Fruit fly (Drosophila melanogaster) whole organism, embryonic: Measurements from ENCODE around the gene Acp29AB.
A peak's percentile ranks its signal among the peaks of the same experiment; 100 is the strongest.

Experiments used
- Bteb2 ChIP-seq: fragments of 200-800 bp; sonication (Bioruptor generic); optimal IDR thresholded peaks from 2 replicates; lab custom pipeline; 2016; ENCODE audit warnings: missing biosample characterization, missing genetic modification characterization
- CG10431 ChIP-seq: fragments of 200-800 bp; sonication (Bioruptor generic); optimal IDR thresholded peaks from 3 replicates; lab custom pipeline; 2018; ENCODE audit warnings: missing biosample characterization, mild to moderate bottlenecking, missing genetic modification characterization
- CG10462 ChIP-seq: fragments of 200-800 bp; sonication (Bioruptor generic); optimal IDR thresholded peaks from 2 replicates; lab custom pipeline; 2016; ENCODE audit warnings: missing biosample characterization, missing genetic modification characterization
- CG13624 ChIP-seq: fragments of 200-800 bp; sonication (Bioruptor generic); optimal IDR thresholded peaks from 2 replicates; lab custom pipeline; 2016; ENCODE audit warnings: missing biosample characterization, missing genetic modification characterization
- CG15601 ChIP-seq: fragments of 200-800 bp; sonication (Bioruptor generic); optimal IDR thresholded peaks from 3 replicates; lab custom pipeline; 2019; ENCODE audit warnings: missing biosample characterization, mild to moderate bottlenecking, missing genetic modification characterization, moderate library complexity
- CG1603 ChIP-seq: fragments of 200-800 bp; sonication (Bioruptor generic); optimal IDR thresholded peaks from 2 replicates; lab custom pipeline; 2019; ENCODE audit warnings: missing biosample characterization, mild to moderate bottlenecking, missing genetic modification characterization, moderate library complexity
- CG17385 ChIP-seq: fragments of 200-800 bp; sonication (Bioruptor generic); optimal IDR thresholded peaks from 3 replicates; lab custom pipeline; 2018; ENCODE audit warnings: missing biosample characterization, mild to moderate bottlenecking, missing genetic modification characterization
- CG17912 ChIP-seq: fragments of 200-800 bp; sonication (Bioruptor generic); optimal IDR thresholded peaks from 2 replicates; lab custom pipeline; 2018; ENCODE audit warnings: missing biosample characterization, mild to moderate bottlenecking, missing genetic modification characterization
- CG18011 ChIP-seq: fragments of 200-800 bp; sonication (Bioruptor generic); optimal IDR thresholded peaks from 2 replicates; lab custom pipeline; 2017; ENCODE audit warnings: missing biosample characterization, missing genetic modification characterization, mild to moderate bottlenecking, moderate library complexity, missing genotype
- CG2678 ChIP-seq: fragments of 200-800 bp; sonication (Bioruptor generic); optimal IDR thresholded peaks from 3 replicates; lab custom pipeline; 2019; ENCODE audit warnings: missing biosample characterization, mild to moderate bottlenecking, missing genetic modification characterization, moderate library complexity
- CG2875 ChIP-seq: fragments of 200-800 bp; sonication (Bioruptor generic); optimal IDR thresholded peaks from 2 replicates; lab custom pipeline; 2017; ENCODE audit warnings: missing biosample characterization, mild to moderate bottlenecking, missing genetic modification characterization, missing genetic modification reagents
- CG6272 ChIP-seq: fragments of 200-800 bp; sonication (Bioruptor generic); IDR thresholded peaks from 2 replicates; pipeline ENCODE4 v1.3.6; 2022; ENCODE audit warnings: missing biosample characterization, missing genetic modification characterization
- CG7987 ChIP-seq: fragments of 200-800 bp; sonication (Bioruptor generic); optimal IDR thresholded peaks from 2 replicates; lab custom pipeline; 2018; ENCODE audit warnings: missing biosample characterization, mild to moderate bottlenecking, missing genetic modification characterization, moderate library complexity
- CG8359 ChIP-seq: fragments of 200-800 bp; sonication (Bioruptor generic); optimal IDR thresholded peaks from 2 replicates; lab custom pipeline; 2017; ENCODE audit warnings: missing biosample characterization, mild to moderate bottlenecking, missing genetic modification characterization, borderline replicate concordance
- CG8478 ChIP-seq: fragments of >200 bp; optimal IDR thresholded peaks from 2 replicates; lab custom pipeline; 2018
- CTCF ChIP-seq: fragments of 200-800 bp; sonication (Bioruptor generic); optimal IDR thresholded peaks from 2 replicates; lab custom pipeline; 2017; ENCODE audit warnings: missing biosample characterization, mild to moderate bottlenecking, missing genetic modification characterization, moderate library complexity
- D ChIP-seq, 2 experiments: fragments of 200-800 bp in 1 of 2; fragments of >200 bp in 1 of 2; sonication (Bioruptor generic) in 1 of 2; optimal IDR thresholded peaks; 2 replicates in 1 of 2; 3 replicates in 1 of 2; lab custom pipeline; 2017; ENCODE audit warnings: mild to moderate bottlenecking in 1 of 2, missing biosample characterization in 1 of 2, missing genetic modification characterization in 1 of 2, missing genetic modification reagents in 1 of 2
- D19A ChIP-seq: fragments of 200-800 bp; optimal IDR thresholded peaks from 3 replicates; lab custom pipeline; 2019; ENCODE audit warnings: missing biosample characterization, mild to moderate bottlenecking, missing genetic modification characterization, moderate library complexity
- Dip2 ChIP-seq: fragments of 200-800 bp; sonication (Bioruptor generic); IDR thresholded peaks from 2 replicates; pipeline ENCODE4 v1.3.6; 2022; ENCODE audit warnings: missing biosample characterization, missing genetic modification characterization
- Dll ChIP-seq: fragments of 200-800 bp; sonication (Bioruptor generic); IDR thresholded peaks from 4 replicates; pipeline ENCODE4 v1.3.6; 2022; ENCODE audit warnings: missing biosample characterization, missing genetic modification characterization; ENCODE audit not compliant: partially characterized antibody
- Eip74EF ChIP-seq, 2 experiments: fragments of 200-800 bp in 1 of 2; fragments of >200 bp in 1 of 2; sonication (Bioruptor generic) in 1 of 2; optimal IDR thresholded peaks; 2 replicates each; lab custom pipeline; 2017 to 2019; ENCODE audit warnings: missing biosample characterization in 2 of 2, missing genetic modification characterization in 2 of 2, mild to moderate bottlenecking in 1 of 2, moderate library complexity in 1 of 2
- Hr78 ChIP-seq, 2 experiments: fragments of 200-800 bp in 1 of 2; fragments of >200 bp in 1 of 2; sonication (Bioruptor generic) in 1 of 2; optimal IDR thresholded peaks; 2 replicates each; lab custom pipeline; 2017 to 2019; ENCODE audit warnings: missing biosample characterization in 2 of 2, missing genetic modification characterization in 2 of 2, mild to moderate bottlenecking in 1 of 2, moderate library complexity in 1 of 2
- Mrtf ChIP-seq: fragments of 200-800 bp; sonication (Bioruptor generic); IDR thresholded peaks from 3 replicates; pipeline ENCODE4 v1.3.6; 2022; ENCODE audit warnings: missing biosample characterization, missing genetic modification characterization
- NC2α ChIP-seq: fragments of 200-800 bp; sonication (Bioruptor generic); optimal IDR thresholded peaks from 2 replicates; lab custom pipeline; 2016; ENCODE audit warnings: missing biosample characterization, missing genetic modification characterization
- NFAT ChIP-seq: fragments of 200-800 bp; sonication (Bioruptor generic); IDR thresholded peaks from 2 replicates; pipeline ENCODE4 v1.3.6; 2022; ENCODE audit warnings: missing biosample characterization, missing genetic modification characterization
- Neu2 ChIP-seq: fragments of 200-800 bp; sonication (Bioruptor generic); optimal IDR thresholded peaks from 3 replicates; lab custom pipeline; 2016; ENCODE audit warnings: missing biosample characterization, missing genetic modification characterization, borderline replicate concordance
- Oaz ChIP-seq: fragments of 200-800 bp; sonication (Bioruptor generic); IDR thresholded peaks from 2 replicates; pipeline ENCODE4 v1.3.6; 2022; ENCODE audit warnings: missing biosample characterization, missing genetic modification characterization
- Oli ChIP-seq: fragments of 200-800 bp; sonication (Bioruptor generic); optimal IDR thresholded peaks from 2 replicates; lab custom pipeline; 2018; ENCODE audit warnings: missing biosample characterization, mild to moderate bottlenecking, missing genetic modification characterization, moderate library complexity
- Scr ChIP-seq: fragments of 200-800 bp; sonication (Bioruptor generic); IDR thresholded peaks from 2 replicates; pipeline ENCODE4 v1.3.6; 2022; ENCODE audit warnings: missing biosample characterization, missing genetic modification characterization; ENCODE audit not compliant: partially characterized antibody
- Vsx1 ChIP-seq: fragments of 200-800 bp; sonication (Bioruptor generic); optimal IDR thresholded peaks from 2 replicates; lab custom pipeline; 2017; ENCODE audit warnings: missing biosample characterization, mild to moderate bottlenecking, missing genetic modification characterization, missing genetic modification reagents
- aop ChIP-seq: fragments of 200-800 bp; sonication (Bioruptor generic); IDR thresholded peaks from 2 replicates; pipeline ENCODE4 v1.3.6; 2022; ENCODE audit warnings: missing biosample characterization, missing genetic modification characterization
- bcd ChIP-seq: fragments of 200-800 bp; sonication (Bioruptor generic); optimal IDR thresholded peaks from 2 replicates; lab custom pipeline; 2017; ENCODE audit warnings: missing biosample characterization, mild to moderate bottlenecking, missing genetic modification characterization
- btn ChIP-seq: fragments of 200-800 bp; sonication (Bioruptor generic); optimal IDR thresholded peaks from 2 replicates; lab custom pipeline; 2016; ENCODE audit warnings: missing biosample characterization, missing genetic modification characterization
- cg ChIP-seq: fragments of 200-800 bp; sonication (Bioruptor generic); optimal IDR thresholded peaks from 3 replicates; lab custom pipeline; 2019; ENCODE audit warnings: missing biosample characterization, mild to moderate bottlenecking, missing genetic modification characterization, moderate library complexity
- exex ChIP-seq: fragments of 200-800 bp; sonication (Bioruptor generic); optimal IDR thresholded peaks from 4 replicates; lab custom pipeline; 2018; ENCODE audit warnings: missing biosample characterization, mild to moderate bottlenecking, missing genetic modification characterization, moderate library complexity
- fd102C ChIP-seq: fragments of 200-800 bp; sonication (Bioruptor generic); optimal IDR thresholded peaks from 2 replicates; lab custom pipeline; 2018; ENCODE audit warnings: missing biosample characterization, mild to moderate bottlenecking, missing genetic modification characterization, moderate library complexity
- gce ChIP-seq: fragments of 200-800 bp; sonication (Bioruptor generic); IDR thresholded peaks from 3 replicates; pipeline ENCODE4 v1.3.6; 2022; ENCODE audit warnings: missing biosample characterization, missing genetic modification characterization
- hkb ChIP-seq, 2 experiments: fragments of 200-800 bp in 1 of 2; fragments of >200 bp in 1 of 2; sonication (Bioruptor generic) in 1 of 2; IDR thresholded peaks in 1 of 2; optimal IDR thresholded peaks in 1 of 2; 2 replicates each; pipeline versions ENCODE4 v1.3.6 to Lab custom; 2017 to 2022; ENCODE audit warnings: missing biosample characterization in 1 of 2, missing genetic modification characterization in 1 of 2
- hth ChIP-seq: fragments of >200 bp; optimal IDR thresholded peaks from 2 replicates; lab custom pipeline; 2017; ENCODE audit warnings: inconsistent platforms
- lov ChIP-seq, 2 experiments: fragments of 200-800 bp in 1 of 2; fragments of >200 bp in 1 of 2; sonication (Bioruptor generic) in 1 of 2; IDR thresholded peaks in 1 of 2; optimal IDR thresholded peaks in 1 of 2; 2 replicates in 1 of 2; 3 replicates in 1 of 2; pipeline versions ENCODE4 v1.3.6 to Lab custom; 2017 to 2022; ENCODE audit warnings: missing biosample characterization in 1 of 2, missing genetic modification characterization in 1 of 2
- nerfin-1 ChIP-seq: fragments of 200-800 bp; sonication (Bioruptor generic); optimal IDR thresholded peaks from 3 replicates; lab custom pipeline; 2019; ENCODE audit warnings: missing biosample characterization, mild to moderate bottlenecking, missing genetic modification characterization, moderate library complexity
- tap ChIP-seq: fragments of 200-800 bp; optimal IDR thresholded peaks from 3 replicates; lab custom pipeline; 2019; ENCODE audit warnings: missing biosample characterization, mild to moderate bottlenecking, missing genetic modification characterization, moderate library complexity
- tio ChIP-seq: fragments of 200-800 bp; sonication (Bioruptor generic); optimal IDR thresholded peaks from 2 replicates; lab custom pipeline; 2017; ENCODE audit warnings: missing biosample characterization, missing genetic modification characterization, inconsistent platforms
- tna ChIP-seq: fragments of 200-800 bp; sonication (Bioruptor generic); IDR thresholded peaks from 2 replicates; pipeline ENCODE4 v1.3.6; 2022; ENCODE audit warnings: missing biosample characterization, missing genetic modification characterization; ENCODE audit not compliant: partially characterized antibody
- trh ChIP-seq: fragments of 200-800 bp; sonication (Bioruptor generic); optimal IDR thresholded peaks from 2 replicates; lab custom pipeline; 2016; ENCODE audit warnings: missing biosample characterization, missing genetic modification characterization
- vvl ChIP-seq: fragments of 200-800 bp; sonication (Bioruptor generic); IDR thresholded peaks from 2 replicates; pipeline ENCODE4 v1.3.6; 2022; ENCODE audit warnings: missing biosample characterization, missing genetic modification characterization

Acp29AB gene

dm6 chr2L:8365701-8366643, 27.1 kb downstream of the Acp29AB start, which contains the start of gene Pp2A-29B (continued):
- TF ChIP-seq vvl (GFP tag; lab: Robert Waterston, UW), result 0 out of 2 replicates have a peak, but pooled peaks have one; percentile 11
- TF ChIP-seq CG2875, result no peak
- TF ChIP-seq bcd, result peak; percentile 20
- no peak for TF ChIP-seq D (optimal IDR thresholded peaks at IDR 0.05; lab: Kevin White, UChicago)
- TF ChIP-seq D (GFP tag; optimal IDR thresholded peaks at IDR 0.05; lab: Kevin White, UChicago), result no peak
- no peak for TF ChIP-seq Dip2
- TF ChIP-seq CG13624 (GFP tag; lab: Kevin White, UChicago), result no peak
- no peak for TF ChIP-seq Hr78 (GFP tag; optimal IDR thresholded peaks at IDR 0.05; lab: Kevin White, UChicago)
- TF ChIP-seq Neu2 (GFP tag; lab: Kevin White, UChicago), result no peak
- TF ChIP-seq gce (GFP tag; lab: Robert Waterston, UW), result no peak
- no peak for TF ChIP-seq aop (GFP tag; lab: Robert Waterston, UW)
- peak; percentile 35 for TF ChIP-seq exex
- TF ChIP-seq CG8478 (lab: Kevin White, UChicago), result peak; percentile 84
- TF ChIP-seq CG10431 (GFP tag; lab: Kevin White, UChicago), result no peak
- no peak for TF ChIP-seq Bteb2
- peak; percentile 100 for TF ChIP-seq nerfin-1 (tag; lab: Kevin White, UChicago)
- peak; percentile 64 for TF ChIP-seq Vsx1
- TF ChIP-seq Mrtf (GFP tag; lab: Robert Waterston, UW), result no peak
- TF ChIP-seq Dll (GFP tag; lab: Robert Waterston, UW), result peak; percentile 100
- no peak for TF ChIP-seq tap
- TF ChIP-seq Eip74EF (GFP tag; optimal IDR thresholded peaks at IDR 0.05; lab: Kevin White, UChicago), result no peak
- no peak for TF ChIP-seq Oli (tag; lab: Kevin White, UChicago)
- no peak for TF ChIP-seq hth (lab: Kevin White, UChicago)
- TF ChIP-seq CG17385, result peak; percentile 6
- TF ChIP-seq CG1603 (tag; lab: Kevin White, UChicago), result no peak
- TF ChIP-seq trh (GFP tag; lab: Kevin White, UChicago), result no peak
- peak; percentile 38; the same call in 1 of the 2 replicates for TF ChIP-seq CG6272 (GFP tag; lab: Robert Waterston, UW)
- peak; percentile 21 for TF ChIP-seq CTCF (GFP tag; lab: Kevin White, UChicago)
- TF ChIP-seq Scr, result peak; percentile 99
- TF ChIP-seq CG2678, result peak; percentile 15
- TF ChIP-seq lov (optimal IDR thresholded peaks at IDR 0.05; lab: Kevin White, UChicago), result no peak
- TF ChIP-seq lov (GFP tag; IDR thresholded peaks at IDR 0.05; lab: Robert Waterston, UW), result no peak
- TF ChIP-seq hkb (optimal IDR thresholded peaks at IDR 0.05; lab: Kevin White, UChicago), result no peak
- TF ChIP-seq hkb (GFP tag; IDR thresholded peaks at IDR 0.05; lab: Robert Waterston, UW), result no peak
- no peak for TF ChIP-seq fd102C
- peak; percentile 97 for TF ChIP-seq CG18011 (GFP tag; lab: Kevin White, UChicago)
- peak; percentile 95 for TF ChIP-seq tna (GFP tag; lab: Robert Waterston, UW)
- TF ChIP-seq tio, result peak; percentile 12
- TF ChIP-seq D19A (tag; lab: Kevin White, UChicago), result peak; percentile 19
- no peak for TF ChIP-seq NC2α (GFP tag; lab: Kevin White, UChicago)
- TF ChIP-seq btn, result no peak
- no peak for TF ChIP-seq Oaz
- no peak for TF ChIP-seq CG7987 (GFP tag; lab: Kevin White, UChicago)
- peak; percentile 98 for TF ChIP-seq cg (GFP tag; lab: Kevin White, UChicago)
- peak; percentile 7 for TF ChIP-seq CG10462 (GFP tag; lab: Kevin White, UChicago)
- TF ChIP-seq NFAT (GFP tag; lab: Robert Waterston, UW), result no peak
- peak; percentile 7 for TF ChIP-seq CG17912
- TF ChIP-seq CG15601 (tag; lab: Kevin White, UChicago), result peak; percentile 56
- no peak for TF ChIP-seq CG8359 (GFP tag; lab: Kevin White, UChicago)
